Worm (Caenorhabditis elegans): ENCODE measurements around the gene Y49F6B.13.

DNA sequence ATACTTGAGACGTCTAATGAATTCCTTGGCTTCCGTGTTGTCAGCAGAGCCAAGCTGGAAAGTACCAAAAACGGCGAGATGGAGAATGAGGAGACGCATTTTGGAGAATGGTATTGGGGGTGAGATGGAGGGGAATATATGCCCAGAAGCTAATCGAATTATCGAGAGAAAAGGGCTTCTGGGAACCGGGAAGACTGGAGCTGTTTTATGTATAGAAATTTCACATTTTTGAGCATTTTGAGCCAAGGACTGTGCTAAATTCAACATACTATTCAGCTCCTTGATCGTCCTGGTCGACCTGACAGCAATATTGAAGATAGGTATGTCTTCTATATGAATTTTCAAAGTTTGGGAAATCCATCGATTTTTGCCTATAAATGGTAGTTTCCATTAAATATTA is 11.5 kb downstream of the Y49F6B.13 start, which contains the start of gene C16C8.7:
- TF ChIP-seq nhr-6 (tag; optimal IDR thresholded peaks at IDR 0.05) (no peak), unc-55 (GFP tag; optimal IDR thresholded peaks at IDR 0.05) (no peak), skn-1 (tag; optimal IDR thresholded peaks at IDR 0.05) (no peak), ztf-11 (tag; optimal IDR thresholded peaks at IDR 0.05) (no peak)

Data from whole organism, L2 larva.